Fruit fly (Drosophila melanogaster) whole organism, embryonic: ENCODE results near the gene Cp16.

Source experiments
- Abd-B ChIP-seq: fragments of 200-800 bp; sonication (Bioruptor generic); optimal IDR thresholded peaks from 2 replicates; lab custom pipeline; 2018; ENCODE audit warnings: missing biosample characterization, mild to moderate bottlenecking, missing genetic modification characterization, moderate library complexity
- Atf3 ChIP-seq: fragments of 200-800 bp; sonication (Bioruptor generic); optimal IDR thresholded peaks from 3 replicates; lab custom pipeline; 2016; ENCODE audit warnings: missing biosample characterization, missing genetic modification characterization
- Blimp-1 ChIP-seq: fragments of 200-800 bp; sonication (Bioruptor generic); optimal IDR thresholded peaks from 3 replicates; lab custom pipeline; 2018; ENCODE audit warnings: missing biosample characterization, missing genetic modification characterization, mild to moderate bottlenecking, moderate library complexity, missing genetic modification reagents
- CG10267 ChIP-seq: fragments of 200-800 bp; sonication (Bioruptor generic); optimal IDR thresholded peaks from 2 replicates; lab custom pipeline; 2018; ENCODE audit warnings: missing biosample characterization, mild to moderate bottlenecking, missing genetic modification characterization, moderate library complexity
- CG10543 ChIP-seq: fragments of 200-800 bp; sonication (Bioruptor generic); optimal IDR thresholded peaks from 3 replicates; lab custom pipeline; 2017; ENCODE audit warnings: missing biosample characterization, mild to moderate bottlenecking, missing genetic modification characterization, moderate library complexity
- CG10979 ChIP-seq: fragments of 200-800 bp; sonication (Bioruptor generic); optimal IDR thresholded peaks from 2 replicates; lab custom pipeline; 2018; ENCODE audit warnings: missing biosample characterization, mild to moderate bottlenecking, missing genetic modification characterization, moderate library complexity
- CG11504 ChIP-seq: fragments of 200-800 bp; sonication (Bioruptor generic); optimal IDR thresholded peaks from 3 replicates; lab custom pipeline; 2019; ENCODE audit warnings: missing biosample characterization, mild to moderate bottlenecking, missing genetic modification characterization, moderate library complexity
- CG1233 ChIP-seq: fragments of 200-800 bp; sonication (Bioruptor generic); optimal IDR thresholded peaks from 4 replicates; lab custom pipeline; 2018; ENCODE audit warnings: missing biosample characterization, mild to moderate bottlenecking, missing genetic modification characterization
- CG12391 ChIP-seq: fragments of 200-800 bp; sonication (Bioruptor generic); optimal IDR thresholded peaks from 3 replicates; lab custom pipeline; 2018; ENCODE audit warnings: missing biosample characterization, mild to moderate bottlenecking, missing genetic modification characterization, moderate library complexity
- CG14050 ChIP-seq: fragments of 200-800 bp; sonication (Bioruptor generic); IDR thresholded peaks from 3 replicates; pipeline ENCODE4 v1.3.6; 2022; ENCODE audit warnings: missing biosample characterization, missing genetic modification characterization
- CG14710 ChIP-seq: fragments of 200-800 bp; sonication (Bioruptor generic); optimal IDR thresholded peaks from 3 replicates; lab custom pipeline; 2019; ENCODE audit warnings: missing biosample characterization, mild to moderate bottlenecking, missing genetic modification characterization, moderate library complexity
- CG14860 ChIP-seq: fragments of 200-800 bp; sonication (Bioruptor generic); IDR thresholded peaks from 3 replicates; pipeline ENCODE4 v1.3.6; 2022; ENCODE audit warnings: missing biosample characterization, missing genetic modification characterization; ENCODE audit not compliant: partially characterized antibody
- CG15696 ChIP-seq: fragments of 200-800 bp; sonication (Bioruptor generic); optimal IDR thresholded peaks from 2 replicates; lab custom pipeline; 2019; ENCODE audit warnings: missing biosample characterization, mild to moderate bottlenecking, missing genetic modification characterization, moderate library complexity
- CG16779 ChIP-seq: fragments of 200-800 bp; sonication (Bioruptor generic); IDR thresholded peaks from 2 replicates; pipeline ENCODE4 v1.3.6; 2022; ENCODE audit warnings: missing biosample characterization, missing genetic modification characterization
- CG17829 ChIP-seq: fragments of 200-800 bp; optimal IDR thresholded peaks from 2 replicates; lab custom pipeline; 2019; ENCODE audit warnings: missing biosample characterization, mild to moderate bottlenecking, missing genetic modification characterization, moderate library complexity
- CG1832 ChIP-seq: fragments of 200-800 bp; sonication (Bioruptor generic); optimal IDR thresholded peaks from 2 replicates; lab custom pipeline; 2017; ENCODE audit warnings: missing biosample characterization, mild to moderate bottlenecking, missing genetic modification characterization, inconsistent platforms
- CG2678 ChIP-seq: fragments of 200-800 bp; sonication (Bioruptor generic); optimal IDR thresholded peaks from 3 replicates; lab custom pipeline; 2019; ENCODE audit warnings: missing biosample characterization, mild to moderate bottlenecking, missing genetic modification characterization, moderate library complexity
- CG2712 ChIP-seq: fragments of 200-800 bp; optimal IDR thresholded peaks from 3 replicates; lab custom pipeline; 2019; ENCODE audit warnings: missing biosample characterization, mild to moderate bottlenecking, missing genetic modification characterization, moderate library complexity
- CG31441 ChIP-seq: fragments of 200-800 bp; sonication (Bioruptor generic); IDR thresholded peaks from 2 replicates; pipeline ENCODE4 v1.3.6; 2022; ENCODE audit warnings: missing biosample characterization, missing genetic modification characterization
- CG7556 ChIP-seq: fragments of 200-800 bp; sonication (Bioruptor generic); optimal IDR thresholded peaks from 2 replicates; lab custom pipeline; 2017; ENCODE audit warnings: missing biosample characterization, mild to moderate bottlenecking, missing genetic modification characterization
- CG7839 ChIP-seq: fragments of 200-800 bp; sonication (Bioruptor generic); optimal IDR thresholded peaks from 3 replicates; lab custom pipeline; 2018; ENCODE audit warnings: missing biosample characterization, mild to moderate bottlenecking, missing genetic modification characterization, moderate library complexity
- CG8388 ChIP-seq: fragments of 200-800 bp; sonication (Bioruptor generic); optimal IDR thresholded peaks from 2 replicates; lab custom pipeline; 2019; ENCODE audit warnings: missing biosample characterization, mild to moderate bottlenecking, missing genetic modification characterization, moderate library complexity
- Dad ChIP-seq: fragments of 200-800 bp; sonication (Bioruptor generic); optimal IDR thresholded peaks from 3 replicates; lab custom pipeline; 2016; ENCODE audit warnings: missing biosample characterization, missing genetic modification characterization
- Dbx ChIP-seq: fragments of 200-800 bp; sonication (Bioruptor generic); IDR thresholded peaks from 3 replicates; pipeline ENCODE4 v1.3.6; 2022; ENCODE audit warnings: missing biosample characterization, missing genetic modification characterization
- Gug ChIP-seq: fragments of 200-800 bp; sonication (Bioruptor generic); IDR thresholded peaks from 4 replicates; pipeline ENCODE4 v1.3.6; 2022; ENCODE audit warnings: missing biosample characterization, missing genetic modification characterization
- Hr51 ChIP-seq, 2 experiments: fragments of 200-800 bp; sonication (Bioruptor generic); optimal IDR thresholded peaks; 2 replicates in 1 of 2; 3 replicates in 1 of 2; lab custom pipeline; 2016 to 2018; ENCODE audit warnings: missing biosample characterization in 2 of 2, missing genetic modification characterization in 2 of 2, mild to moderate bottlenecking in 1 of 2, moderate library complexity in 1 of 2
- Lpt ChIP-seq: fragments of >200 bp; optimal IDR thresholded peaks from 2 replicates; lab custom pipeline; 2018; ENCODE audit warnings: missing biosample characterization, missing genetic modification characterization
- Med ChIP-seq: fragments of 200-800 bp; sonication (Bioruptor generic); peaks from one replicate; lab custom pipeline; 2016; ENCODE audit warnings: missing biosample characterization, missing genetic modification characterization, mild to moderate bottlenecking, inconsistent platforms, moderate library complexity
- Oli ChIP-seq: fragments of 200-800 bp; sonication (Bioruptor generic); optimal IDR thresholded peaks from 2 replicates; lab custom pipeline; 2018; ENCODE audit warnings: missing biosample characterization, mild to moderate bottlenecking, missing genetic modification characterization, moderate library complexity
- PHDP ChIP-seq: fragments of 200-800 bp; sonication (Bioruptor generic); optimal IDR thresholded peaks from 3 replicates; lab custom pipeline; 2018; ENCODE audit warnings: missing biosample characterization, mild to moderate bottlenecking, missing genetic modification characterization, moderate library complexity
- Sox102F ChIP-seq: fragments of 200-800 bp; sonication (Bioruptor generic); optimal IDR thresholded peaks from 2 replicates; lab custom pipeline; 2018; ENCODE audit warnings: missing biosample characterization, mild to moderate bottlenecking, missing genetic modification characterization, moderate library complexity
- Ssrp ChIP-seq: fragments of 200-800 bp; sonication (Bioruptor generic); optimal IDR thresholded peaks from 2 replicates; lab custom pipeline; 2018; ENCODE audit warnings: missing biosample characterization, mild to moderate bottlenecking, missing genetic modification characterization, moderate library complexity
- YL-1 ChIP-seq: fragments of 200-800 bp; sonication (Bioruptor generic); optimal IDR thresholded peaks from 3 replicates; lab custom pipeline; 2017; ENCODE audit warnings: missing biosample characterization, mild to moderate bottlenecking, missing genetic modification characterization
- bsh ChIP-seq, 2 experiments: fragments of 200-800 bp; sonication (Bioruptor generic); optimal IDR thresholded peaks; 2 replicates each; lab custom pipeline; 2017 to 2018; ENCODE audit warnings: mild to moderate bottlenecking in 2 of 2, missing biosample characterization in 2 of 2, missing genetic modification characterization in 2 of 2, moderate library complexity in 1 of 2
- cg ChIP-seq: fragments of 200-800 bp; sonication (Bioruptor generic); optimal IDR thresholded peaks from 3 replicates; lab custom pipeline; 2019; ENCODE audit warnings: missing biosample characterization, mild to moderate bottlenecking, missing genetic modification characterization, moderate library complexity
- dm ChIP-seq: fragments of 200-800 bp; sonication (Bioruptor generic); optimal IDR thresholded peaks from 3 replicates; lab custom pipeline; 2016; ENCODE audit warnings: missing biosample characterization, missing genetic modification characterization
- dmrt99B ChIP-seq: fragments of 200-800 bp; sonication (Bioruptor generic); optimal IDR thresholded peaks from 2 replicates; lab custom pipeline; 2018; ENCODE audit warnings: missing biosample characterization, mild to moderate bottlenecking, missing genetic modification characterization, moderate library complexity
- fd102C ChIP-seq: fragments of 200-800 bp; sonication (Bioruptor generic); optimal IDR thresholded peaks from 2 replicates; lab custom pipeline; 2018; ENCODE audit warnings: missing biosample characterization, mild to moderate bottlenecking, missing genetic modification characterization, moderate library complexity
- gem ChIP-seq: fragments of 200-800 bp; sonication (Bioruptor generic); optimal IDR thresholded peaks from 2 replicates; lab custom pipeline; 2019; ENCODE audit warnings: missing biosample characterization, mild to moderate bottlenecking, missing genetic modification characterization, moderate library complexity
- grau ChIP-seq: fragments of 200-800 bp; optimal IDR thresholded peaks from 3 replicates; lab custom pipeline; 2019; ENCODE audit warnings: missing biosample characterization, mild to moderate bottlenecking, missing genetic modification characterization, moderate library complexity
- ken ChIP-seq: fragments of 200-800 bp; sonication (Bioruptor generic); IDR thresholded peaks from 3 replicates; pipeline ENCODE4 v1.3.6; 2022; ENCODE audit warnings: missing biosample characterization, missing genetic modification characterization
- lola ChIP-seq, 3 experiments: fragments of >200 bp in 2 of 3; fragments of 200-800 bp in 1 of 3; sonication (Bioruptor generic) in 1 of 3; optimal IDR thresholded peaks; 2 replicates each; lab custom pipeline; 2017 to 2019; ENCODE audit warnings: missing biosample characterization in 3 of 3, missing genetic modification characterization in 3 of 3, mild to moderate bottlenecking in 1 of 3, moderate library complexity in 1 of 3
- nmo ChIP-seq: fragments of 200-800 bp; sonication (Bioruptor generic); optimal IDR thresholded peaks from 2 replicates; lab custom pipeline; 2018; ENCODE audit warnings: missing biosample characterization, mild to moderate bottlenecking, missing genetic modification characterization, moderate library complexity
- phol ChIP-seq: fragments of 200-800 bp; sonication (Bioruptor generic); optimal IDR thresholded peaks from 3 replicates; lab custom pipeline; 2018; ENCODE audit warnings: missing biosample characterization, mild to moderate bottlenecking, missing genetic modification characterization, moderate library complexity
- pzg ChIP-seq: fragments of 200-800 bp; sonication (Bioruptor generic); optimal IDR thresholded peaks from 3 replicates; lab custom pipeline; 2018; ENCODE audit warnings: missing biosample characterization, mild to moderate bottlenecking, missing genetic modification characterization, moderate library complexity
- sens ChIP-seq: fragments of 200-800 bp; sonication (Bioruptor generic); peaks from one replicate; lab custom pipeline; 2016; ENCODE audit warnings: missing biosample characterization, missing genetic modification characterization
- tna ChIP-seq: fragments of 200-800 bp; sonication (Bioruptor generic); IDR thresholded peaks from 2 replicates; pipeline ENCODE4 v1.3.6; 2022; ENCODE audit warnings: missing biosample characterization, missing genetic modification characterization; ENCODE audit not compliant: partially characterized antibody
- unc-4 ChIP-seq: fragments of 200-800 bp; sonication (Bioruptor generic); IDR thresholded peaks from 2 replicates; pipeline ENCODE4 v1.3.6; 2022; ENCODE audit warnings: missing biosample characterization, missing genetic modification characterization; ENCODE audit not compliant: partially characterized antibody
- unpg ChIP-seq: fragments of 200-800 bp; sonication (Bioruptor generic); optimal IDR thresholded peaks from 3 replicates; lab custom pipeline; 2018; ENCODE audit warnings: missing biosample characterization, mild to moderate bottlenecking, missing genetic modification characterization, moderate library complexity

The Cp16 gene

dm6 chr3L:8712913-8713312, 18.8 kb upstream of the Cp16 start:
- TF ChIP-seq grau (tag; lab: Kevin White, UChicago) (peak; percentile 24), CG8388 (GFP tag; lab: Kevin White, UChicago) (peak; percentile 24), Oli (tag; lab: Kevin White, UChicago) (peak; percentile 25), CG1233 (GFP tag; lab: Kevin White, UChicago) (peak; percentile 33), CG15696 (tag; lab: Kevin White, UChicago) (peak; percentile 45), unpg (peak; percentile 30), Hr51 (GFP tag; optimal IDR thresholded peaks at IDR 0.05; lab: Kevin White, UChicago) (peak in 1 of 2 experiments; percentile 43), CG11504 (tag; lab: Kevin White, UChicago) (peak; percentile 47), sens (GFP tag; lab: Kevin White, UChicago) (peak; percentile 20), CG31441 (GFP tag; lab: Robert Waterston, UW) (peak; percentile 59), cg (GFP tag; lab: Kevin White, UChicago) (no peak), CG10267 (tag; lab: Kevin White, UChicago) (peak; percentile 46), Dad (GFP tag; lab: Kevin White, UChicago) (no peak), Gug (GFP tag; lab: Robert Waterston, UW) (no peak), CG14860 (GFP tag; lab: Robert Waterston, UW) (no peak), fd102C (GFP tag; lab: Kevin White, UChicago) (no peak), Atf3 (no peak), CG7839 (tag; lab: Kevin White, UChicago) (peak; percentile 48), Ssrp (tag; lab: Kevin White, UChicago) (peak; percentile 23), CG2712 (peak; percentile 38), CG10979 (tag; lab: Kevin White, UChicago) (peak; percentile 27), unc-4 (no peak), CG1832 (GFP tag; lab: Kevin White, UChicago) (no peak), lola (GFP tag; optimal IDR thresholded peaks at IDR 0.05; lab: Kevin White, UChicago) (peak in 1 of 3 experiments; percentile 34), pzg (no peak), tna (GFP tag; lab: Robert Waterston, UW) (no peak), CG17829 (tag; lab: Kevin White, UChicago) (no peak), CG12391 (tag; lab: Kevin White, UChicago) (peak; percentile 31), Sox102F (GFP tag; lab: Kevin White, UChicago) (peak; percentile 38), Abd-B (GFP tag; lab: Kevin White, UChicago) (peak; percentile 31), CG14050 (GFP tag; lab: Robert Waterston, UW) (no peak), Med (peak; percentile 53), bsh (GFP tag; optimal IDR thresholded peaks at IDR 0.05; lab: Kevin White, UChicago) (peak in 1 of 2 experiments; percentile 32), CG14710 (tag; lab: Kevin White, UChicago) (peak; percentile 2), gem (tag; lab: Kevin White, UChicago) (peak; percentile 66), phol (tag; lab: Kevin White, UChicago) (peak; percentile 20), Blimp-1 (GFP tag; lab: Kevin White, UChicago) (peak; percentile 70), CG7556 (GFP tag; lab: Kevin White, UChicago) (peak; percentile 33), PHDP (tag; lab: Kevin White, UChicago) (peak; percentile 39), dmrt99B (tag; lab: Kevin White, UChicago) (peak; percentile 45), CG2678 (tag; lab: Kevin White, UChicago) (peak; percentile 56), YL-1 (no peak), dm (GFP tag; lab: Kevin White, UChicago) (no peak), ken (GFP tag; lab: Robert Waterston, UW) (no peak), Lpt (GFP tag; lab: Kevin White, UChicago) (no peak), CG16779 (GFP tag; lab: Robert Waterston, UW) (no peak), CG10543 (no peak), Dbx (GFP tag; lab: Robert Waterston, UW) (no peak), nmo (peak; percentile 44)
